Fruit fly (Drosophila melanogaster): ENCODE data around the gene mei-38.

Gene mei-38

dm6 chrX:1470562-1470961 is 6.3 kb upstream of the mei-38 start, which contains the start of gene pck:
TSS of gene pck (plus strand) at chrX:1470666.
- TF ChIP-seq CG7045 (GFP tag; optimal IDR thresholded peaks at IDR 0.05) (no peak), CG7101 (tag; optimal IDR thresholded peaks at IDR 0.05) (peak; percentile 54), tj (GFP tag; optimal IDR thresholded peaks at IDR 0.05) (peak; percentile 36), toe (GFP tag; optimal IDR thresholded peaks at IDR 0.05) (peak; percentile 60), CG12768 (GFP tag; optimal IDR thresholded peaks at IDR 0.05) (no peak), Hr96 (GFP tag; optimal IDR thresholded peaks at IDR 0.05) (peak; percentile 81), bab1 (GFP tag; optimal IDR thresholded peaks at IDR 0.05) (peak; percentile 56), Crg-1 (GFP tag; optimal IDR thresholded peaks at IDR 0.05) (peak; percentile 57), cnc (optimal IDR thresholded peaks at IDR 0.05) (no peak), CG5204 (GFP tag; optimal IDR thresholded peaks at IDR 0.05) (no peak), Mnt (GFP tag; optimal IDR thresholded peaks at IDR 0.05) (peak; percentile 86), CG33017 (tag; optimal IDR thresholded peaks at IDR 0.05) (peak; percentile 10), CG14711 (tag; optimal IDR thresholded peaks at IDR 0.05) (peak; percentile 68), pad (GFP tag; optimal IDR thresholded peaks at IDR 0.05) (peak; percentile 56), CG11617 (GFP tag; optimal IDR thresholded peaks at IDR 0.05) (peak; percentile 66), ovo (GFP tag; optimal IDR thresholded peaks at IDR 0.05) (peak; percentile 78), Clk (GFP tag; optimal IDR thresholded peaks at IDR 0.05) (no peak), CG1620 (GFP tag; optimal IDR thresholded peaks at IDR 0.05) (peak; percentile 77)

- no peak for TF ChIP-seq CG33017 (tag; optimal IDR thresholded peaks at IDR 0.05)
- no peak for TF ChIP-seq bab1 (GFP tag; optimal IDR thresholded peaks at IDR 0.05)
- no peak for TF ChIP-seq Hr96 (GFP tag; optimal IDR thresholded peaks at IDR 0.05)
- TF ChIP-seq CG14711 (tag; optimal IDR thresholded peaks at IDR 0.05): no peak
- TF ChIP-seq CG7045 (GFP tag; optimal IDR thresholded peaks at IDR 0.05): no peak
- TF ChIP-seq Mnt (GFP tag; optimal IDR thresholded peaks at IDR 0.05): no peak
Observed at dm6 chrX:1472222-1472621, 4.6 kb upstream of the mei-38 start, which contains the start of gene CG14780. TSS of gene CG14780 (plus strand) at chrX:1472522.

- TF ChIP-seq CG12768 (GFP tag; optimal IDR thresholded peaks at IDR 0.05) (no peak), Hr96 (GFP tag; optimal IDR thresholded peaks at IDR 0.05) (no peak), Crg-1 (GFP tag; optimal IDR thresholded peaks at IDR 0.05) (no peak), pad (GFP tag; optimal IDR thresholded peaks at IDR 0.05) (no peak), kay (GFP tag; ENCODE audit: borderline replicate concordance) (no peak), ovo (GFP tag; optimal IDR thresholded peaks at IDR 0.05) (no peak), CG33017 (tag; optimal IDR thresholded peaks at IDR 0.05) (no peak), CG11617 (GFP tag; optimal IDR thresholded peaks at IDR 0.05) (no peak), CG1620 (GFP tag; optimal IDR thresholded peaks at IDR 0.05) (no peak), cic (GFP tag; optimal IDR thresholded peaks at IDR 0.05) (no peak), CG7101 (tag; optimal IDR thresholded peaks at IDR 0.05) (no peak), Clk (GFP tag; optimal IDR thresholded peaks at IDR 0.05) (no peak), Mnt (GFP tag; optimal IDR thresholded peaks at IDR 0.05) (no peak), tj (GFP tag; optimal IDR thresholded peaks at IDR 0.05) (no peak), CG5204 (GFP tag; optimal IDR thresholded peaks at IDR 0.05) (no peak), cnc (optimal IDR thresholded peaks at IDR 0.05) (no peak), bab1 (GFP tag; optimal IDR thresholded peaks at IDR 0.05) (no peak), CG7045 (GFP tag; optimal IDR thresholded peaks at IDR 0.05) (no peak), toe (GFP tag; optimal IDR thresholded peaks at IDR 0.05) (no peak)
Observed at dm6 chrX:1476436-1476835, 427 bp upstream of the mei-38 start.

- no peak for TF ChIP-seq CG33017 (tag; optimal IDR thresholded peaks at IDR 0.05)
- peak; percentile 59 for TF ChIP-seq Crg-1 (GFP tag; optimal IDR thresholded peaks at IDR 0.05)
- peak; percentile 73 for TF ChIP-seq pad (GFP tag; optimal IDR thresholded peaks at IDR 0.05)
- no peak for TF ChIP-seq cnc (optimal IDR thresholded peaks at IDR 0.05)
- TF ChIP-seq Clk (GFP tag; optimal IDR thresholded peaks at IDR 0.05): no peak
- peak; percentile 62 for TF ChIP-seq Mnt (GFP tag; optimal IDR thresholded peaks at IDR 0.05)
- peak; percentile 4 for TF ChIP-seq cic (GFP tag; optimal IDR thresholded peaks at IDR 0.05)
- TF ChIP-seq CG7101 (tag; optimal IDR thresholded peaks at IDR 0.05): peak; percentile 38
- peak; percentile 43 for TF ChIP-seq Hr96 (GFP tag; optimal IDR thresholded peaks at IDR 0.05)
- TF ChIP-seq bab1 (GFP tag; optimal IDR thresholded peaks at IDR 0.05): peak; percentile 21
- peak; percentile 44 for TF ChIP-seq ovo (GFP tag; optimal IDR thresholded peaks at IDR 0.05)
- peak; percentile 49 for TF ChIP-seq CG1620 (GFP tag; optimal IDR thresholded peaks at IDR 0.05)
- TF ChIP-seq CG14711 (tag; optimal IDR thresholded peaks at IDR 0.05): no peak
- TF ChIP-seq CG7045 (GFP tag; optimal IDR thresholded peaks at IDR 0.05): no peak
- peak; percentile 23 for TF ChIP-seq CG11617 (GFP tag; optimal IDR thresholded peaks at IDR 0.05)
Observed at dm6 chrX:1478276-1479122, 1.6 kb downstream of the mei-38 start, which contains the start of gene rush. TSS of gene rush (plus strand) at chrX:1478552.

dm6 chrX:1480426-1480825 is 3.6 kb downstream of the mei-38 start:
- TF ChIP-seq CG7045 (GFP tag; optimal IDR thresholded peaks at IDR 0.05): no peak
- no peak for TF ChIP-seq ovo (GFP tag; optimal IDR thresholded peaks at IDR 0.05)
- no peak for TF ChIP-seq Hr96 (GFP tag; optimal IDR thresholded peaks at IDR 0.05)
- no peak for TF ChIP-seq toe (GFP tag; optimal IDR thresholded peaks at IDR 0.05)
- peak in 1 of 2 experiments; percentile 30 for TF ChIP-seq cnc (optimal IDR thresholded peaks at IDR 0.05)
- TF ChIP-seq CG12768 (GFP tag; optimal IDR thresholded peaks at IDR 0.05): peak; percentile 10
- peak; percentile 12 for TF ChIP-seq Mnt (GFP tag; optimal IDR thresholded peaks at IDR 0.05)
- peak; percentile 51 for TF ChIP-seq cic (GFP tag; optimal IDR thresholded peaks at IDR 0.05)
- no peak for TF ChIP-seq CG11617 (GFP tag; optimal IDR thresholded peaks at IDR 0.05)
- TF ChIP-seq tj (GFP tag; optimal IDR thresholded peaks at IDR 0.05): no peak
- no peak for TF ChIP-seq kay (GFP tag; ENCODE audit: borderline replicate concordance)

All from whole organism, adult.